Worm (Caenorhabditis elegans) whole organism, midembryonic: ENCODE data around the gene srd-74.

Experiments
- T22C8.4 ChIP-seq: fragments of 200-800 bp; sonication (Bioruptor generic); IDR thresholded peaks from 2 replicates; pipeline ENCODE4 v1.3.6; 2022; ENCODE audit warnings: missing genetic modification characterization, missing compliant biosample characterization
- cog-1 ChIP-seq: sonication (generic microtip); optimal IDR thresholded peaks from 2 replicates; lab custom pipeline; 2016; ENCODE audit warnings: missing genetic modification characterization, missing compliant biosample characterization
- flt-1 ChIP-seq: fragments of 200-800 bp; sonication (Bioruptor generic); IDR thresholded peaks from 2 replicates; pipeline ENCODE4 v1.3.6; 2022; ENCODE audit warnings: missing genetic modification characterization, missing compliant biosample characterization
- klf-2 ChIP-seq: fragments of 200-800 bp; sonication (Bioruptor generic); conservative IDR thresholded peaks from 2 replicates; pipeline ENCODE4 v1.3.6; 2022; ENCODE audit warnings: missing genetic modification reagents, missing genetic modification characterization, missing compliant biosample characterization
- med-1 ChIP-seq: sonication (generic microtip); optimal IDR thresholded peaks from 2 replicates; lab custom pipeline; 2017; ENCODE audit warnings: missing genetic modification characterization, mild to moderate bottlenecking, missing compliant biosample characterization, antibody characterized with exemption, missing genetic modification reagents; ENCODE audit not compliant: insufficient read depth
- tab-1 ChIP-seq: fragments of 200-800 bp; sonication (Bioruptor generic); IDR thresholded peaks from 2 replicates; pipeline ENCODE4 v1.3.6; 2022; ENCODE audit warnings: missing genetic modification characterization, missing compliant biosample characterization
- ztf-23 ChIP-seq: fragments of 200-800 bp; sonication (Bioruptor generic); IDR thresholded peaks from 2 replicates; pipeline ENCODE4 v1.3.6; 2022; ENCODE audit warnings: missing genetic modification reagents, missing genetic modification characterization, missing compliant biosample characterization
- ztf-29 ChIP-seq: fragments of 200-800 bp; sonication (Bioruptor generic); IDR thresholded peaks from 2 replicates; pipeline ENCODE4 v1.3.6; 2022; ENCODE audit warnings: missing genetic modification reagents, missing genetic modification characterization, missing compliant biosample characterization

DNA sequence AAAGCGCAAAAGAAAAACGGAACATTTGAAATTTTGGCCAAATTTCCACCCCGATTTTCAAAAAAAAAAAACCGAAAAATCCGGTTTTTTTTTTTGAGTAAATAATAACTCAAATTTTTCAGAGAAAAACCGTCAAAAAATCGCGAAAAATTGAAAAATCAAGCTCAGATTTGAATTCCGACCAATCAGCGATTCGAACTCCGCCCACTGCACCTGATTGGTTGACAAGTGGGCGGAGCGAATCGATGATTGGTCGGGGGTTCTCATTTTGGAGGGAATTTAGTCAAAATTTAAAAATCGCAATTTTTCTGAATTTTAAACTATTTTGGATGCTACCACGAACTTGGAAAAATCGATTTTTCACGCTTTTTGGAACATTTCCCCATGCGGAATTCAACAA lies 47.2 kb downstream of the srd-74 start:
- no peak for TF ChIP-seq T22C8.4 (GFP tag; lab: Robert Waterston, UW)
- no peak for TF ChIP-seq cog-1
- no peak for TF ChIP-seq ztf-29 (GFP tag; lab: Robert Waterston, UW)
- TF ChIP-seq med-1 = no peak
- no peak for TF ChIP-seq ztf-23 (GFP tag; lab: Robert Waterston, UW)
- TF ChIP-seq klf-2 (GFP tag; lab: Robert Waterston, UW) = no peak
- no peak for TF ChIP-seq flt-1 (GFP tag; lab: Robert Waterston, UW)
- TF ChIP-seq tab-1 = no peak
